Worm (Caenorhabditis elegans) whole organism, mixed stage, embryonic: ENCODE measurements around the gene gcna-1.

ENCODE experiments used
- nhr-237 ChIP-seq: fragments of 150-350 bp; optimal IDR thresholded peaks from 2 replicates; lab custom pipeline; 2014; ENCODE audit warnings: missing biosample characterization, missing genetic modification characterization
- nhr-76 ChIP-seq: sonication (generic microtip); optimal IDR thresholded peaks from 2 replicates; lab custom pipeline; 2017; ENCODE audit warnings: missing biosample characterization, missing genetic modification characterization
- unc-39 ChIP-seq: fragments of 150-350 bp; optimal IDR thresholded peaks from 2 replicates; lab custom pipeline; 2014; ENCODE audit warnings: missing biosample characterization, missing genetic modification characterization

DNA sequence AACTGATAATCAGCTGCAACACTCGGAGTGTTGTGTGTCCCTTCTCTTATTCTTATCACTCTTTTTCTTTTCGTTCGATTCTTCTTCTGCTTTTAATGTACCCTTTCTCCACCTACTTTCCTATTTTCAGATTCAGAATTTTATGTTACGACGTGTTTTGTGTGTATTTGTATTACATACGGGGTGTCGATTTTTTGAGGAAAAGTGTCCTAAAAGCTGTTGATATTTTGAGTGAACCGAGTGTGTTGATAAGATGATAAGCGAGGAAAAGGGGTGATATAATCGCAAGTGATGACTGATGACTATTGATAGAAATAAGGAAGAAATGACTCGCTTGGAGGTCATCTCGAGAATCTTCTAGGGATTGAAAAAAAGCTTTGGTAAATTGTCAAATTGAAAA lies 27.5 kb downstream of the gcna-1 start:
- TF ChIP-seq unc-39 (tag; lab: Kevin White, UChicago) (no peak), nhr-76 (tag; lab: Kevin White, UChicago) (no peak), nhr-237 (tag; lab: Kevin White, UChicago) (no peak)
